Worm (Caenorhabditis elegans): ENCODE measurements around the gene B0222.5.

B0222.5 gene

ce11 chrV:9141297-9141696 is 13.4 kb downstream of the B0222.5 start, which contains the start of gene pitr-3:
Gene pitr-3 (minus strand): TSS chrV:9141397.
- TF ChIP-seq sox-4 (tag; optimal IDR thresholded peaks at IDR 0.05) (no peak), nhr-84 (tag; optimal IDR thresholded peaks at IDR 0.05) (no peak), zag-1 (tag; optimal IDR thresholded peaks at IDR 0.05) (no peak), efl-1 (optimal IDR thresholded peaks at IDR 0.05) (no peak), efl-1 (GFP tag; optimal IDR thresholded peaks at IDR 0.05 in 1 of 2) (no peak), zip-4 (GFP tag; optimal IDR thresholded peaks at IDR 0.05) (no peak), ceh-82 (tag; optimal IDR thresholded peaks at IDR 0.05) (no peak), fkh-8 (tag; optimal IDR thresholded peaks at IDR 0.05) (no peak), unc-98 (GFP tag; IDR thresholded peaks at IDR 0.05) (no peak), vab-15 (tag; optimal IDR thresholded peaks at IDR 0.05) (no peak), elt-3 (tag; optimal IDR thresholded peaks at IDR 0.05) (no peak), aly-2 (tag; optimal IDR thresholded peaks at IDR 0.05) (no peak), C16A3.4 (tag; optimal IDR thresholded peaks at IDR 0.05) (no peak), ceh-88 (GFP tag; IDR thresholded peaks at IDR 0.05) (no peak), C04F5.9 (tag; optimal IDR thresholded peaks at IDR 0.05) (no peak), lir-3 (tag; optimal IDR thresholded peaks at IDR 0.05; ENCODE audit: poor library complexity) (no peak)

DNA sequence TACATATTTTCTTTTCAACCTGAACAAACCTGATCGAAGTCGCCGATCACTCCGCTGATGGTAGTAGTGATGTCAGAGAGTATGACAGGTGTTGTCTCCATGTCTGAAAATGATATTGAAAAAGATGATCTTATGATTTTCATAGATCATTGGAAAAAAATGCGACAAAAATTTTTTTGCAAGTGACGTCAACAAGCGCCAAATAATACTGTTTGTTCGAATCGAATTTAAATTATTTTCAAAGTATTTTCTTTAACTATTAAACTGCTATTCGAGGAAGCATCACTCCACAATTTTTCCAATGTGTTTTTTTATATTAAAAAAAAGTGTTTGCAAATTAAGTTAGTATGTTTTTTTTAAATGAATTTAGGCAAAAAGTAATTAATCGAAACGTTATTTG is 17.1 kb downstream of the B0222.5 start, which contains the start of gene pitr-2:
TSS of gene pitr-2 (minus strand) at position 101 of the 400 bp plus-strand sequence.
- TF ChIP-seq ceh-88 (GFP tag; IDR thresholded peaks at IDR 0.05) (no peak), skn-1 (tag; optimal IDR thresholded peaks at IDR 0.05) (no peak), sup-37 (GFP tag; optimal IDR thresholded peaks at IDR 0.05) (no peak), pqm-1 (tag; optimal IDR thresholded peaks at IDR 0.05) (no peak), mef-2 (tag; optimal IDR thresholded peaks at IDR 0.05) (no peak), irx-1 (tag; optimal IDR thresholded peaks at IDR 0.05) (no peak), ceh-82 (tag; optimal IDR thresholded peaks at IDR 0.05) (no peak), mdl-1 (tag; optimal IDR thresholded peaks at IDR 0.05) (no peak), F16B12.6 (tag; optimal IDR thresholded peaks at IDR 0.05) (no peak), ceh-63 (GFP tag; optimal IDR thresholded peaks at IDR 0.05) (no peak), zag-1 (tag; optimal IDR thresholded peaks at IDR 0.05) (no peak), nhr-12 (tag; optimal IDR thresholded peaks at IDR 0.05) (no peak), nhr-19 (GFP tag; conservative IDR thresholded peaks at IDR 0.05) (no peak)

ce11 chrV:9133950-9134349 is 20.7 kb downstream of the B0222.5 start, which contains the start of gene B0222.1:
Gene B0222.1 (plus strand): TSS chrV:9134255.
- TF ChIP-seq nhr-47 (tag; optimal IDR thresholded peaks at IDR 0.05) (peak; percentile 62), alr-1 (tag; optimal IDR thresholded peaks at IDR 0.05; ENCODE audit: borderline replicate concordance) (no peak), fkh-8 (tag; optimal IDR thresholded peaks at IDR 0.05) (peak; percentile 95), nhr-20 (tag; optimal IDR thresholded peaks at IDR 0.05) (peak; percentile 79), hlh-17 (GFP tag; optimal IDR thresholded peaks at IDR 0.05; ENCODE audit: borderline replicate concordance) (no peak), ztf-11 (tag; optimal IDR thresholded peaks at IDR 0.05) (no peak), dpl-1 (GFP tag; optimal IDR thresholded peaks at IDR 0.05) (no peak), nhr-77 (tag; optimal IDR thresholded peaks at IDR 0.05) (no peak), tbx-2 (tag; optimal IDR thresholded peaks at IDR 0.05) (no peak), pag-3 (tag; optimal IDR thresholded peaks at IDR 0.05; ENCODE audit: borderline replicate concordance, insufficient read depth) (no peak), unc-130 (tag; optimal IDR thresholded peaks at IDR 0.05) (no peak), nhr-237 (tag; optimal IDR thresholded peaks at IDR 0.05) (no peak), aly-2 (tag; optimal IDR thresholded peaks at IDR 0.05) (no peak), nhr-11 (tag; optimal IDR thresholded peaks at IDR 0.05) (peak; percentile 59), irx-1 (tag; optimal IDR thresholded peaks at IDR 0.05) (no peak), mab-9 (GFP tag; IDR thresholded peaks at IDR 0.05) (no peak), lin-14 (GFP tag; optimal IDR thresholded peaks at IDR 0.05) (peak; percentile 6), swsn-7 (tag; optimal IDR thresholded peaks at IDR 0.05) (peak; percentile 3), dsc-1 (tag; optimal IDR thresholded peaks at IDR 0.05) (peak; percentile 29), xbp-1 (tag; optimal IDR thresholded peaks at IDR 0.05) (no peak), ceh-8 (GFP tag; optimal IDR thresholded peaks at IDR 0.05) (no peak), pqm-1 (tag; optimal IDR thresholded peaks at IDR 0.05) (no peak), pax-3 (tag; optimal IDR thresholded peaks at IDR 0.05) (peak; percentile 10), ets-5 (GFP tag; IDR thresholded peaks at IDR 0.05) (no peak), nhr-12 (tag; optimal IDR thresholded peaks at IDR 0.05) (no peak), egl-13 (tag; optimal IDR thresholded peaks at IDR 0.05) (no peak), lin-39 (tag; optimal IDR thresholded peaks at IDR 0.05) (no peak), unc-62 (GFP tag; optimal IDR thresholded peaks at IDR 0.05) (no peak), efl-3 (GFP tag; optimal IDR thresholded peaks at IDR 0.05) (no peak)

All from whole organism, L1 larva.